Fruit fly (Drosophila melanogaster): ENCODE measurements around the gene Pig1.
A peak's percentile ranks its signal among the peaks of the same experiment; 100 is the strongest.

Pig1 gene

DNA sequence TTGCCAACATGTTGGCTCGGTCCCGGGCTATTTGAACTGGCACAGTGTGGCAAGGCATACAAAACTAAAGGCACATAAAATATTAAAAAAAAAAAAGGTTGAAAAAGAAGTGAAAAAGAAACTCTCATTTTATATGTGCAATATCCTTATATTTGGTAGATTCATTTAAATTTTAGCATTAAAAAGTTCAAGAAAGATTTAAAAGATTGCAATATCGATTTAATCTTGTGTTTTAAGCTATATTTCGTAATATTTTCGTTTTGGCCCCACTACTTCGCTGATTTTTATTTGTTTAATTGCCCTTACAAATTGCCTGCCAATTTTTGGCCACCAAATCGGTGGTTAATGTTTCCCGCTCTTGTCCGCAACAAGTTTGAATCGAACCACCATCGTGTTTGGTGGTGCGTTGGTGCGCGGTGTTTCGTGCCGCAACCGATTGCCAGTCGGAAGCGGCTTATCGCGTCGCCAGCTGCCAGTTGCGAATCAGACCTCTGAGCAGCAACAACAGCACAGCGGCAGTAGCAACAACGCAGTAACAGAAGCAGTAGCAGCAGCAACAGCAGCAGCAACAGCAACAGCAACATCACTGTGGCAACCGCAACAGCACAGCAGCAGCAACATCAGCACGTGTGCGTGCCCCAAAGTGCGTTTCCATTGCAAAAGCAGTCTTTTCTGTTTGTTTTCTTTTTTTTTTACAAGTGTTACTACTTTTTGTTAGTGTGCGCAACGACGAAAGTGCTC lies 6.7 kb upstream of the Pig1 start:
- TF ChIP-seq CG3032 (tag; optimal IDR thresholded peaks at IDR 0.05) = peak; percentile 78
- TF ChIP-seq Eip93F (GFP tag; optimal IDR thresholded peaks at IDR 0.05) = peak; percentile 51
- peak; percentile 94 for TF ChIP-seq svp (GFP tag)
- peak; percentile 95 for TF ChIP-seq dac (GFP tag; optimal IDR thresholded peaks at IDR 0.05)
- TF ChIP-seq fd59A (GFP tag; optimal IDR thresholded peaks at IDR 0.05) = peak; percentile 87
- TF ChIP-seq CG6808 (GFP tag; optimal IDR thresholded peaks at IDR 0.05) = peak; percentile 88
- TF ChIP-seq CG10669 (GFP tag; optimal IDR thresholded peaks at IDR 0.05) = peak; percentile 91
- TF ChIP-seq CG8119 (GFP tag; IDR thresholded peaks at IDR 0.05) = peak; percentile 98
- TF ChIP-seq Sox15 (GFP tag; optimal IDR thresholded peaks at IDR 0.05) = peak; percentile 92
- peak; percentile 93 for TF ChIP-seq net (GFP tag; optimal IDR thresholded peaks at IDR 0.05)
- TF ChIP-seq Hr4 (GFP tag; optimal IDR thresholded peaks at IDR 0.05) = peak; percentile 91
- TF ChIP-seq eg (GFP tag; IDR thresholded peaks at IDR 0.05) = peak; percentile 94
- TF ChIP-seq achi (GFP tag; optimal IDR thresholded peaks at IDR 0.05) = peak; percentile 96
- peak; percentile 84 for TF ChIP-seq CG9139 (GFP tag; optimal IDR thresholded peaks at IDR 0.05)
- TF ChIP-seq CG6792 (GFP tag; optimal IDR thresholded peaks at IDR 0.05) = peak; percentile 93
- TF ChIP-seq lz (GFP tag; optimal IDR thresholded peaks at IDR 0.05) = peak; percentile 96
- TF ChIP-seq Eip75B (GFP tag; optimal IDR thresholded peaks at IDR 0.05) = peak; percentile 86
- TF ChIP-seq Gug (GFP tag; IDR thresholded peaks at IDR 0.05) = peak; percentile 95
- peak; percentile 93 for TF ChIP-seq Hr39 (GFP tag; optimal IDR thresholded peaks at IDR 0.05)
- TF ChIP-seq CG6854 (GFP tag; optimal IDR thresholded peaks at IDR 0.05) = peak; percentile 82
- peak; percentile 92 for TF ChIP-seq CG11294 (GFP tag; IDR thresholded peaks at IDR 0.05)
- peak; percentile 90 for TF ChIP-seq CG11902 (GFP tag; optimal IDR thresholded peaks at IDR 0.05)
- TF ChIP-seq salr (GFP tag; optimal IDR thresholded peaks at IDR 0.05) = peak; percentile 67 to 97
- TF ChIP-seq CG3919 (GFP tag; optimal IDR thresholded peaks at IDR 0.05) = peak; percentile 93
- TF ChIP-seq spab (GFP tag; optimal IDR thresholded peaks at IDR 0.05) = peak; percentile 91
- peak; percentile 94 for TF ChIP-seq acj6 (GFP tag; optimal IDR thresholded peaks at IDR 0.05)
- peak; percentile 93 for TF ChIP-seq CG11762 (GFP tag; optimal IDR thresholded peaks at IDR 0.05; ENCODE audit: insufficient read depth)
- peak; percentile 82 for TF ChIP-seq CG7368 (GFP tag; optimal IDR thresholded peaks at IDR 0.05)
- peak; percentile 94 for TF ChIP-seq CG31627 (GFP tag; optimal IDR thresholded peaks at IDR 0.05)
- TF ChIP-seq CG15336 (GFP tag; IDR thresholded peaks at IDR 0.05) = peak; percentile 97
- TF ChIP-seq Blimp-1 (GFP tag; optimal IDR thresholded peaks at IDR 0.05) = peak; percentile 83
- peak; percentile 97 for TF ChIP-seq CG10631 (GFP tag; optimal IDR thresholded peaks at IDR 0.05)
- peak; percentile 80 for TF ChIP-seq CG16779 (tag; optimal IDR thresholded peaks at IDR 0.05)
- TF ChIP-seq esn (GFP tag; optimal IDR thresholded peaks at IDR 0.05) = peak; percentile 96
- TF ChIP-seq Lpt (GFP tag; optimal IDR thresholded peaks at IDR 0.05) = peak; percentile 96
- peak; percentile 92 for TF ChIP-seq cyc (GFP tag; optimal IDR thresholded peaks at IDR 0.05)
- peak; percentile 99 for TF ChIP-seq CG32006 (GFP tag; optimal IDR thresholded peaks at IDR 0.05)
- TF ChIP-seq dsx (GFP tag; optimal IDR thresholded peaks at IDR 0.05; ENCODE audit: poor library complexity, severe bottlenecking) = no peak
- peak; percentile 53 for TF ChIP-seq vri (GFP tag; optimal IDR thresholded peaks at IDR 0.05)
- peak; percentile 68 to 78 for TF ChIP-seq ss (GFP tag; optimal IDR thresholded peaks at IDR 0.05)
- peak; percentile 95 for TF ChIP-seq CG8632 (GFP tag; optimal IDR thresholded peaks at IDR 0.05)
- TF ChIP-seq Met (GFP tag; optimal IDR thresholded peaks at IDR 0.05) = peak; percentile 96
- TF ChIP-seq Ets96B (tag; optimal IDR thresholded peaks at IDR 0.05) = peak; percentile 83
- TF ChIP-seq fkh (GFP tag; optimal IDR thresholded peaks at IDR 0.05) = peak; percentile 63
- TF ChIP-seq CG4318 (GFP tag; optimal IDR thresholded peaks at IDR 0.05) = peak; percentile 98
- peak; percentile 94 for TF ChIP-seq Smox (GFP tag; optimal IDR thresholded peaks at IDR 0.05)
- peak; percentile 90 for TF ChIP-seq CG8319 (GFP tag; optimal IDR thresholded peaks at IDR 0.05)
- peak; percentile 44 for TF ChIP-seq Hr38 (GFP tag; optimal IDR thresholded peaks at IDR 0.05)
- TF ChIP-seq CG6276 (GFP tag; optimal IDR thresholded peaks at IDR 0.05) = peak; percentile 98
- TF ChIP-seq Sox102F (GFP tag; optimal IDR thresholded peaks at IDR 0.05) = peak; percentile 92
